Worm (Caenorhabditis elegans) whole organism, L1 larva: ENCODE results near the gene K08D10.11.

ENCODE experiments used
- C34B4.2 ChIP-seq: sonication (generic microtip); optimal IDR thresholded peaks from 2 replicates; lab custom pipeline; 2017; ENCODE audit warnings: mild to moderate bottlenecking, missing genetic modification characterization, missing compliant biosample characterization
- alr-1 ChIP-seq: fragments of 200-800 bp; sonication (Bioruptor generic); optimal IDR thresholded peaks from 2 replicates; lab custom pipeline; 2018; ENCODE audit warnings: borderline replicate concordance, mild to moderate bottlenecking, missing genetic modification characterization, missing compliant biosample characterization
- aly-2 ChIP-seq: fragments of 150-350 bp; optimal IDR thresholded peaks from 2 replicates; lab custom pipeline; 2014; ENCODE audit warnings: missing biosample characterization, missing genetic modification characterization
- blmp-1 ChIP-seq: fragments of 150-350 bp; optimal IDR thresholded peaks from 2 replicates; lab custom pipeline; 2014; ENCODE audit warnings: missing biosample characterization, missing genetic modification characterization
- ceh-63 ChIP-seq: fragments of 200-800 bp; sonication (Bioruptor generic); optimal IDR thresholded peaks from 2 replicates; lab custom pipeline; 2018; ENCODE audit warnings: mild to moderate bottlenecking, missing genetic modification characterization, missing compliant biosample characterization
- ceh-8 ChIP-seq: fragments of 200-800 bp; sonication (Bioruptor generic); optimal IDR thresholded peaks from 2 replicates; lab custom pipeline; 2018; ENCODE audit warnings: mild to moderate bottlenecking, missing genetic modification characterization, moderate library complexity, missing compliant biosample characterization
- ceh-82 ChIP-seq, 3 experiments: fragments of 150-350 bp in 1 of 3; sonication (generic microtip) in 2 of 3; optimal IDR thresholded peaks; 2 replicates each; lab custom pipeline; 2014 to 2017; ENCODE audit warnings: missing biosample characterization in 3 of 3, missing genetic modification characterization in 3 of 3
- ces-1 ChIP-seq: fragments of 150-350 bp; optimal IDR thresholded peaks from 2 replicates; lab custom pipeline; 2014; ENCODE audit warnings: missing biosample characterization, missing genetic modification reagents, missing genetic modification characterization
- dpl-1 ChIP-seq, 3 experiments: fragments of 150-350 bp in 2 of 3; sonication (generic microtip) in 1 of 3; optimal IDR thresholded peaks; 2 replicates each; lab custom pipeline; 2014 to 2017; ENCODE audit warnings: missing biosample characterization in 3 of 3, missing genetic modification characterization in 3 of 3, missing genetic modification reagents in 3 of 3
- dsc-1 ChIP-seq: sonication (generic microtip); optimal IDR thresholded peaks from 2 replicates; lab custom pipeline; 2016; ENCODE audit warnings: mild to moderate bottlenecking, missing genetic modification characterization, missing compliant biosample characterization
- efl-1 ChIP-seq, 4 experiments: fragments of 150-350 bp; optimal IDR thresholded peaks in 3 of 4; peaks in 1 of 4; 1 replicate in 1 of 4; 2 replicates in 3 of 4; lab custom pipeline; 2014; ENCODE audit warnings: missing biosample characterization in 2 of 4, missing genetic modification characterization in 2 of 4, missing genetic modification reagents in 2 of 4
- fkh-10 ChIP-seq: sonication (generic microtip); optimal IDR thresholded peaks from 2 replicates; lab custom pipeline; 2017; ENCODE audit warnings: missing biosample characterization, missing genetic modification reagents, missing genetic modification characterization
- grh-1 ChIP-seq: fragments of 200-800 bp; sonication (Bioruptor generic); IDR thresholded peaks from 2 replicates; pipeline ENCODE4 v1.3.6; 2022; ENCODE audit warnings: missing genetic modification reagents, missing genetic modification characterization, missing compliant biosample characterization
- hlh-4 ChIP-seq: sonication (generic microtip); optimal IDR thresholded peaks from 2 replicates; lab custom pipeline; 2016; ENCODE audit warnings: mild to moderate bottlenecking, missing genetic modification characterization, missing compliant biosample characterization
- irx-1 ChIP-seq: sonication (generic microtip); optimal IDR thresholded peaks from 2 replicates; lab custom pipeline; 2016; ENCODE audit warnings: missing genetic modification characterization, missing compliant biosample characterization
- jun-1 ChIP-seq: fragments of 150-350 bp; optimal IDR thresholded peaks from 2 replicates; lab custom pipeline; 2014; ENCODE audit warnings: missing biosample characterization, missing genetic modification reagents, missing genetic modification characterization
- lin-14 ChIP-seq: fragments of 200-800 bp; sonication (Bioruptor generic); optimal IDR thresholded peaks from 2 replicates; lab custom pipeline; 2018; ENCODE audit warnings: mild to moderate bottlenecking, missing genetic modification characterization, moderate library complexity, missing compliant biosample characterization
- lin-15B ChIP-seq: fragments of 150-350 bp; sonication (generic microtip); optimal IDR thresholded peaks from 3 replicates; lab custom pipeline; 2014; ENCODE audit warnings: missing biosample characterization, missing genetic modification characterization
- lin-35 ChIP-seq, 2 experiments: fragments of 150-350 bp; optimal IDR thresholded peaks; 2 replicates each; lab custom pipeline; 2014; ENCODE audit warnings: missing biosample characterization in 2 of 2, missing genetic modification characterization in 2 of 2, missing genetic modification reagents in 2 of 2
- lin-39 ChIP-seq: fragments of 150-350 bp; optimal IDR thresholded peaks from 2 replicates; lab custom pipeline; 2014; ENCODE audit warnings: missing biosample characterization, missing genetic modification reagents, missing genetic modification characterization
- mdl-1 ChIP-seq, 2 experiments: fragments of 150-350 bp; optimal IDR thresholded peaks; 2 replicates each; lab custom pipeline; 2014 to 2017; ENCODE audit warnings: missing biosample characterization in 2 of 2, missing genetic modification characterization in 2 of 2, inconsistent platforms in 1 of 2
- mep-1 ChIP-seq: fragments of 150-350 bp; optimal IDR thresholded peaks from 2 replicates; lab custom pipeline; 2014; ENCODE audit warnings: missing biosample characterization, missing genetic modification characterization
- nhr-11 ChIP-seq: fragments of 150-350 bp; optimal IDR thresholded peaks from 2 replicates; lab custom pipeline; 2014; ENCODE audit warnings: missing biosample characterization, missing genetic modification characterization
- nhr-20 ChIP-seq: sonication (generic microtip); optimal IDR thresholded peaks from 2 replicates; lab custom pipeline; 2016; ENCODE audit warnings: mild to moderate bottlenecking, missing genetic modification characterization, missing compliant biosample characterization
- nhr-71 ChIP-seq: sonication (generic microtip); optimal IDR thresholded peaks from 2 replicates; lab custom pipeline; 2016; ENCODE audit warnings: mild to moderate bottlenecking, missing genetic modification characterization, moderate library complexity, missing compliant biosample characterization
- nhr-85 ChIP-seq: sonication (generic microtip); peaks from one replicate; lab custom pipeline; 2016; ENCODE audit warnings: missing genetic modification characterization, inconsistent platforms, missing compliant biosample characterization
- nhr-90 ChIP-seq: sonication (generic microtip); optimal IDR thresholded peaks from 2 replicates; lab custom pipeline; 2016; ENCODE audit warnings: mild to moderate bottlenecking, missing genetic modification characterization, missing compliant biosample characterization; ENCODE audit not compliant: poor library complexity
- pag-3 ChIP-seq: sonication (generic microtip); optimal IDR thresholded peaks from 2 replicates; lab custom pipeline; 2017; ENCODE audit warnings: missing genetic modification characterization, mild to moderate bottlenecking, missing compliant biosample characterization, antibody characterized with exemption, borderline replicate concordance; ENCODE audit not compliant: insufficient read depth
- pax-3 ChIP-seq: fragments of 200-800 bp; sonication (Bioruptor generic); optimal IDR thresholded peaks from 2 replicates; lab custom pipeline; 2018; ENCODE audit warnings: mild to moderate bottlenecking, missing genetic modification characterization, moderate library complexity, missing compliant biosample characterization
- snu-23 ChIP-seq: sonication (generic microtip); optimal IDR thresholded peaks from 2 replicates; lab custom pipeline; 2016; ENCODE audit warnings: missing genetic modification characterization, missing compliant biosample characterization
- sup-37 ChIP-seq: fragments of 200-800 bp; sonication (Bioruptor generic); optimal IDR thresholded peaks from 2 replicates; lab custom pipeline; 2018; ENCODE audit warnings: mild to moderate bottlenecking, missing genetic modification characterization, missing compliant biosample characterization
- tbx-2 ChIP-seq: sonication (generic microtip); optimal IDR thresholded peaks from 2 replicates; lab custom pipeline; 2016; ENCODE audit warnings: missing genetic modification characterization, missing compliant biosample characterization
- unc-30 ChIP-seq: sonication (generic microtip); optimal IDR thresholded peaks from 2 replicates; lab custom pipeline; 2017; ENCODE audit warnings: missing biosample characterization, missing genetic modification characterization
- unc-62 ChIP-seq: fragments of 150-350 bp; optimal IDR thresholded peaks from 2 replicates; lab custom pipeline; 2014; ENCODE audit warnings: missing biosample characterization, missing genetic modification reagents, missing genetic modification characterization
- xbp-1 ChIP-seq: sonication (generic microtip); optimal IDR thresholded peaks from 2 replicates; lab custom pipeline; 2016; ENCODE audit warnings: missing genetic modification characterization, missing compliant biosample characterization
- ztf-11 ChIP-seq, 2 experiments: sonication (generic microtip); optimal IDR thresholded peaks; 2 replicates each; lab custom pipeline; 2016 to 2017; ENCODE audit warnings: missing genetic modification characterization in 2 of 2, missing biosample characterization in 1 of 2, missing compliant biosample characterization in 1 of 2

K08D10.11 gene

DNA sequence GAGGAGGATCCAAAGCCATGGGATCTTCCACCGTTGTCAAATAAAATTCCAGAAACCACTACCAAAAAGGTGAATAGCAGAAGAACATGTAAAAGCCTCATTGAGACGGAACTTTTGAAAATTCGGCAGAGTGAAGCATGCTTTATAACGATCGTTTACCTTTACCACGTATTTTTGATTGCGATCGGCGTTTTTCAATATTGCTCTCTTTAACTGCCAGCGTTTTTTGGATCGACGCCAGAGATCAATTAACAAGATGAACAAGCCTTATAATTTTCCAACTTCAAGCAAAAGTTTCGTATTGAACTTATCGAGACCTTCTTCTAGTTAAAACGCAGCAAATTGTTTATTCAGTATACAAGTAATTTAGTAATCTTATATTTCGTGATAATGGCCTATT is 47.0 kb downstream of the K08D10.11 start, which contains the start of gene F49F1.10:
F49F1.10 (minus strand) TSS at position 101 of the 400 bp plus-strand sequence.
- TF ChIP-seq jun-1 (tag; lab: Kevin White, UChicago) (no peak), nhr-11 (no peak), dsc-1 (tag; lab: Kevin White, UChicago) (no peak), snu-23 (GFP tag; lab: Kevin White, UChicago) (no peak), ceh-82 (tag; optimal IDR thresholded peaks at IDR 0.05; lab: Kevin White, UChicago) (no peak)

- TF ChIP-seq nhr-11 (no peak), efl-1 (optimal IDR thresholded peaks at IDR 0.05; lab: Kevin White, UChicago) (no peak), efl-1 (GFP tag; optimal IDR thresholded peaks at IDR 0.05 in 1 of 2; lab: Kevin White, UChicago) (no peak), blmp-1 (no peak), mdl-1 (tag; optimal IDR thresholded peaks at IDR 0.05; lab: Kevin White, UChicago) (no peak), nhr-20 (tag; lab: Kevin White, UChicago) (no peak), unc-30 (tag; lab: Kevin White, UChicago) (no peak), irx-1 (tag; lab: Kevin White, UChicago) (no peak), fkh-10 (GFP tag; lab: Kevin White, UChicago) (no peak), nhr-71 (no peak), ces-1 (GFP tag; lab: Kevin White, UChicago) (no peak), ceh-8 (GFP tag; lab: Kevin White, UChicago) (no peak), sup-37 (no peak), xbp-1 (tag; lab: Kevin White, UChicago) (no peak), aly-2 (tag; lab: Kevin White, UChicago) (no peak), nhr-85 (tag; lab: Kevin White, UChicago) (no peak), hlh-4 (no peak)
Measured at ce11 chrIV:4137472-4137871, 48.5 kb downstream of the K08D10.11 start, which contains the start of gene F49F1.9. TSS of gene F49F1.9 (minus strand) at chrIV:4137572.

- TF ChIP-seq nhr-90 (tag; lab: Kevin White, UChicago) = no peak
- TF ChIP-seq alr-1 (tag; lab: Kevin White, UChicago) = no peak
- TF ChIP-seq lin-39 (tag; lab: Kevin White, UChicago) = no peak
- TF ChIP-seq lin-14 (GFP tag; lab: Kevin White, UChicago) = no peak
- no peak for TF ChIP-seq unc-62
- TF ChIP-seq ceh-82 (tag; optimal IDR thresholded peaks at IDR 0.05; lab: Kevin White, UChicago) = no peak
- TF ChIP-seq efl-1 (optimal IDR thresholded peaks at IDR 0.05; lab: Kevin White, UChicago) = no peak
- no peak for TF ChIP-seq efl-1 (GFP tag; optimal IDR thresholded peaks at IDR 0.05 in 1 of 2; lab: Kevin White, UChicago)
- TF ChIP-seq ztf-11 (tag; optimal IDR thresholded peaks at IDR 0.05; lab: Kevin White, UChicago) = no peak
- no peak for TF ChIP-seq grh-1
- no peak for TF ChIP-seq ceh-63
- TF ChIP-seq pag-3 = no peak
- TF ChIP-seq tbx-2 (tag; lab: Kevin White, UChicago) = no peak
- no peak for TF ChIP-seq fkh-10 (GFP tag; lab: Kevin White, UChicago)
- no peak for TF ChIP-seq C34B4.2 (tag; lab: Kevin White, UChicago)
- no peak for TF ChIP-seq dpl-1 (GFP tag; optimal IDR thresholded peaks at IDR 0.05; lab: Kevin White, UChicago)
- TF ChIP-seq pax-3 = no peak
- TF ChIP-seq mep-1 (tag; lab: Kevin White, UChicago) = no peak
- no peak for TF ChIP-seq lin-35 (GFP tag; optimal IDR thresholded peaks at IDR 0.05; lab: Kevin White, UChicago)
- no peak for TF ChIP-seq lin-15B (tag; lab: Kevin White, UChicago)
- TF ChIP-seq irx-1 (tag; lab: Kevin White, UChicago) = no peak
Measured at ce11 chrIV:4135744-4136143, 50.3 kb downstream of the K08D10.11 start, which contains the start of gene F49F1.17. TSS of gene F49F1.17 (minus strand) at chrIV:4135844.
